Fruit fly (Drosophila melanogaster) whole organism, prepupa: ENCODE data around the gene CG14826.
A peak's percentile ranks its signal among the peaks of the same experiment; 100 is the strongest.

Source experiments
- CG10631 ChIP-seq: fragments of 200-800 bp; sonication (Bioruptor generic); optimal IDR thresholded peaks from 2 replicates; lab custom pipeline; 2016; ENCODE audit warnings: missing biosample characterization, missing genetic modification characterization
- CG10669 ChIP-seq: fragments of 200-800 bp; sonication (Bioruptor generic); optimal IDR thresholded peaks from 3 replicates; lab custom pipeline; 2018; ENCODE audit warnings: missing biosample characterization, mild to moderate bottlenecking, missing genetic modification characterization, moderate library complexity
- CG11294 ChIP-seq: fragments of 200-800 bp; sonication (Bioruptor generic); IDR thresholded peaks from 2 replicates; pipeline ENCODE4 v1.3.6; 2022; ENCODE audit warnings: missing biosample characterization, missing genetic modification characterization
- CG16779 ChIP-seq: fragments of 200-800 bp; sonication (Bioruptor generic); optimal IDR thresholded peaks from 3 replicates; lab custom pipeline; 2017; ENCODE audit warnings: missing biosample characterization, mild to moderate bottlenecking, missing genetic modification characterization
- CG6163 ChIP-seq: fragments of 200-800 bp; sonication (Bioruptor generic); IDR thresholded peaks from 3 replicates; pipeline ENCODE4 v1.3.6; 2022; ENCODE audit warnings: missing biosample characterization, missing genetic modification characterization
- CG6854 ChIP-seq: fragments of 200-800 bp; sonication (Bioruptor generic); optimal IDR thresholded peaks from 2 replicates; lab custom pipeline; 2017; ENCODE audit warnings: missing biosample characterization, mild to moderate bottlenecking, missing genetic modification characterization
- Eip78C ChIP-seq: fragments of 200-800 bp; sonication (Bioruptor generic); peaks from one replicate; lab custom pipeline; 2016; ENCODE audit warnings: missing biosample characterization, missing genetic modification characterization
- Hr38 ChIP-seq: sonication (Bioruptor generic); optimal IDR thresholded peaks from 2 replicates; lab custom pipeline; 2016; ENCODE audit warnings: missing biosample characterization, missing genetic modification characterization
- svp ChIP-seq: fragments of 200-800 bp; sonication (Bioruptor generic); peaks from one replicate; lab custom pipeline; 2016; ENCODE audit warnings: missing biosample characterization, missing genetic modification characterization

dm6 chr3L:7262471-7262870 is 28.2 kb downstream of the CG14826 start:
- TF ChIP-seq CG16779 (tag; lab: Kevin White, UChicago) (peak; percentile 7), CG11294 (GFP tag; lab: Robert Waterston, UW) (no peak), CG6163 (GFP tag; lab: Robert Waterston, UW) (peak; percentile 59; the same call in 1 of the 3 replicates), CG6854 (GFP tag; lab: Kevin White, UChicago) (no peak), svp (GFP tag; lab: Kevin White, UChicago) (peak; percentile 60), Hr38 (GFP tag; lab: Kevin White, UChicago) (no peak), Eip78C (GFP tag; lab: Kevin White, UChicago) (peak; percentile 91), CG10631 (GFP tag; lab: Kevin White, UChicago) (peak; percentile 51), CG10669 (GFP tag; lab: Kevin White, UChicago) (peak; percentile 67)
